Worm (Caenorhabditis elegans) whole organism, young adult: ENCODE measurements around the gene edg-1.

Experiments
- B0019.2 ChIP-seq: fragments of 200-800 bp; sonication (Bioruptor generic); conservative IDR thresholded peaks from 2 replicates; pipeline ENCODE4 v1.3.6; 2022; ENCODE audit warnings: missing genetic modification reagents, missing genetic modification characterization, missing compliant biosample characterization
- C06A6.2 ChIP-seq: fragments of 200-800 bp; sonication (Bioruptor generic); conservative IDR thresholded peaks from 2 replicates; pipeline ENCODE4 v1.3.6; 2022; ENCODE audit warnings: missing genetic modification characterization, missing compliant biosample characterization
- F22D6.2 ChIP-seq: sonication (generic microtip); optimal IDR thresholded peaks from 2 replicates; lab custom pipeline; 2016; ENCODE audit warnings: mild to moderate bottlenecking, missing genetic modification characterization, missing compliant biosample characterization
- F23B12.7 ChIP-seq: sonication (generic microtip); optimal IDR thresholded peaks from 2 replicates; lab custom pipeline; 2017; ENCODE audit warnings: missing genetic modification characterization, mild to moderate bottlenecking, missing compliant biosample characterization, antibody characterized with exemption, moderate library complexity; ENCODE audit not compliant: insufficient read depth
- F33H1.4 ChIP-seq: fragments of 200-800 bp; sonication (Bioruptor generic); IDR thresholded peaks from 2 replicates; pipeline ENCODE4 v1.3.6; 2022; ENCODE audit warnings: missing genetic modification reagents, missing genetic modification characterization, missing compliant biosample characterization
- F49E8.2 ChIP-seq: sonication (generic microtip); optimal IDR thresholded peaks from 3 replicates; lab custom pipeline; 2017; ENCODE audit warnings: missing genetic modification characterization, mild to moderate bottlenecking, missing compliant biosample characterization, antibody characterized with exemption, moderate library complexity; ENCODE audit not compliant: insufficient read depth
- K11D2.4 ChIP-seq: fragments of 200-800 bp; sonication (Bioruptor generic); IDR thresholded peaks from 2 replicates; pipeline ENCODE4 v1.3.6; 2022; ENCODE audit warnings: missing genetic modification reagents, missing genetic modification characterization, missing compliant biosample characterization
- athp-1 ChIP-seq: sonication (generic microtip); optimal IDR thresholded peaks from 2 replicates; lab custom pipeline; 2017; ENCODE audit warnings: mild to moderate bottlenecking, missing genetic modification characterization, missing compliant biosample characterization
- attf-3 ChIP-seq: fragments of 200-800 bp; sonication (Bioruptor generic); conservative IDR thresholded peaks from 2 replicates; pipeline ENCODE4 v1.3.6; 2022; ENCODE audit warnings: missing genetic modification reagents, missing genetic modification characterization, missing compliant biosample characterization
- attf-5 ChIP-seq: fragments of 200-800 bp; sonication (Bioruptor generic); optimal IDR thresholded peaks from 2 replicates; lab custom pipeline; 2018; ENCODE audit warnings: mild to moderate bottlenecking, missing genetic modification characterization, missing compliant biosample characterization
- bed-2 ChIP-seq: fragments of 200-800 bp; sonication (Bioruptor generic); IDR thresholded peaks from 2 replicates; pipeline ENCODE4 v1.3.6; 2022; ENCODE audit warnings: missing genetic modification reagents, missing genetic modification characterization, missing compliant biosample characterization
- ccch-3 ChIP-seq: fragments of 200-800 bp; sonication (Bioruptor generic); optimal IDR thresholded peaks from 2 replicates; lab custom pipeline; 2018; ENCODE audit warnings: mild to moderate bottlenecking, missing genetic modification characterization, missing compliant biosample characterization
- ceh-100 ChIP-seq: fragments of 200-800 bp; sonication (Bioruptor generic); IDR thresholded peaks from 2 replicates; pipeline ENCODE4 v1.3.6; 2022; ENCODE audit warnings: missing genetic modification reagents, missing genetic modification characterization, missing compliant biosample characterization
- ceh-79 ChIP-seq: sonication (generic microtip); optimal IDR thresholded peaks from 2 replicates; lab custom pipeline; 2017; ENCODE audit warnings: mild to moderate bottlenecking, missing genetic modification characterization, missing compliant biosample characterization
- ceh-91 ChIP-seq: fragments of 200-800 bp; sonication (Bioruptor generic); IDR thresholded peaks from 2 replicates; pipeline ENCODE4 v1.3.6; 2022; ENCODE audit warnings: missing genetic modification reagents, missing genetic modification characterization, missing compliant biosample characterization
- chd-7 ChIP-seq: sonication (generic microtip); optimal IDR thresholded peaks from 2 replicates; lab custom pipeline; 2016; ENCODE audit warnings: mild to moderate bottlenecking, missing genetic modification characterization, moderate library complexity, missing compliant biosample characterization
- die-1 ChIP-seq: sonication (generic microtip); optimal IDR thresholded peaks from 2 replicates; lab custom pipeline; 2016; ENCODE audit warnings: missing genotype, mild to moderate bottlenecking, missing genetic modification characterization, missing compliant biosample characterization
- dox-1 ChIP-seq: fragments of 200-800 bp; sonication (Bioruptor generic); IDR thresholded peaks from 2 replicates; pipeline ENCODE4 v1.3.6; 2022; ENCODE audit warnings: missing genetic modification reagents, missing genetic modification characterization, missing compliant biosample characterization
- dpff-1 ChIP-seq: sonication (generic microtip); optimal IDR thresholded peaks from 2 replicates; lab custom pipeline; 2017; ENCODE audit warnings: mild to moderate bottlenecking, missing genetic modification characterization, missing compliant biosample characterization
- egl-44 ChIP-seq: fragments of 200-800 bp; sonication (Bioruptor generic); IDR thresholded peaks from 2 replicates; pipeline ENCODE4 v1.3.6; 2022; ENCODE audit warnings: missing genetic modification reagents, missing genetic modification characterization, missing compliant biosample characterization
- egrh-3 ChIP-seq: fragments of 200-800 bp; sonication (Bioruptor generic); IDR thresholded peaks from 2 replicates; pipeline ENCODE4 v1.3.6; 2022; ENCODE audit warnings: missing genetic modification reagents, missing genetic modification characterization, missing compliant biosample characterization
- gei-17 ChIP-seq: fragments of 200-800 bp; sonication (Bioruptor generic); optimal IDR thresholded peaks from 2 replicates; lab custom pipeline; 2018; ENCODE audit warnings: mild to moderate bottlenecking, missing genetic modification characterization, missing compliant biosample characterization
- him-1 ChIP-seq: sonication (generic microtip); optimal IDR thresholded peaks from 2 replicates; lab custom pipeline; 2016; ENCODE audit warnings: missing genotype, missing genetic modification reagents, missing genetic modification characterization, missing compliant biosample characterization
- hmg-1.2 ChIP-seq: fragments of 200-800 bp; sonication (Bioruptor generic); IDR thresholded peaks from 2 replicates; pipeline ENCODE4 v1.3.6; 2022; ENCODE audit warnings: missing genetic modification reagents, missing genetic modification characterization, missing compliant biosample characterization
- lin-54 ChIP-seq: fragments of 200-800 bp; sonication (Bioruptor generic); optimal IDR thresholded peaks from 2 replicates; lab custom pipeline; 2018; ENCODE audit warnings: mild to moderate bottlenecking, missing genetic modification characterization, missing compliant biosample characterization
- lsl-1 ChIP-seq: fragments of 200-800 bp; sonication (Bioruptor generic); optimal IDR thresholded peaks from 2 replicates; lab custom pipeline; 2018; ENCODE audit warnings: mild to moderate bottlenecking, missing genetic modification characterization, moderate library complexity, missing compliant biosample characterization
- lsy-27 ChIP-seq: sonication (generic microtip); optimal IDR thresholded peaks from 2 replicates; lab custom pipeline; 2017; ENCODE audit warnings: missing genetic modification characterization, mild to moderate bottlenecking, missing compliant biosample characterization, antibody characterized with exemption, missing genotype, borderline replicate concordance; ENCODE audit not compliant: insufficient read depth
- madf-3 ChIP-seq: fragments of 200-800 bp; sonication (Bioruptor generic); IDR thresholded peaks from 2 replicates; pipeline ENCODE4 v1.3.6; 2022; ENCODE audit warnings: missing genetic modification reagents, missing genetic modification characterization, missing compliant biosample characterization
- madf-8 ChIP-seq: fragments of 200-800 bp; sonication (Bioruptor generic); conservative IDR thresholded peaks from 2 replicates; pipeline ENCODE4 v1.3.6; 2022; ENCODE audit warnings: missing genetic modification reagents, missing genetic modification characterization, missing compliant biosample characterization
- mcd-1 ChIP-seq: fragments of 200-800 bp; sonication (Bioruptor generic); IDR thresholded peaks from 2 replicates; pipeline ENCODE4 v1.3.6; 2022; ENCODE audit warnings: missing genetic modification reagents, missing genetic modification characterization, missing compliant biosample characterization
- nhr-120 ChIP-seq: fragments of 200-800 bp; sonication (Bioruptor generic); IDR thresholded peaks from 2 replicates; pipeline ENCODE4 v1.3.6; 2022; ENCODE audit warnings: missing genetic modification characterization, missing compliant biosample characterization
- rec-8 ChIP-seq, 2 experiments: sonication (generic microtip); optimal IDR thresholded peaks; 2 replicates each; lab custom pipeline; 2016; ENCODE audit warnings: mild to moderate bottlenecking in 2 of 2, missing genetic modification characterization in 2 of 2, missing genetic modification reagents in 2 of 2, missing genotype in 2 of 2, missing biosample characterization in 1 of 2, missing compliant biosample characterization in 1 of 2, moderate library complexity in 1 of 2
- repo-1 ChIP-seq: sonication (generic microtip); optimal IDR thresholded peaks from 2 replicates; lab custom pipeline; 2017; ENCODE audit warnings: mild to moderate bottlenecking, missing genetic modification characterization, missing compliant biosample characterization
- rpc-1 ChIP-seq, 2 experiments: fragments of 150-350 bp in 1 of 2; sonication (generic microtip) in 1 of 2; optimal IDR thresholded peaks; 2 replicates each; lab custom pipeline; 2014 to 2018; ENCODE audit warnings: missing biosample characterization in 1 of 2, missing genetic modification characterization in 1 of 2, missing genetic modification reagents in 1 of 2, missing genotype in 1 of 2
- sea-2 ChIP-seq: fragments of 200-800 bp; sonication (Bioruptor generic); IDR thresholded peaks from 2 replicates; pipeline ENCODE4 v1.3.6; 2022; ENCODE audit warnings: missing genetic modification characterization, missing compliant biosample characterization
- snpc-3.4 ChIP-seq: sonication (generic microtip); optimal IDR thresholded peaks from 2 replicates; lab custom pipeline; 2017; ENCODE audit warnings: missing genetic modification characterization, mild to moderate bottlenecking, missing compliant biosample characterization, antibody characterized with exemption, moderate library complexity, missing genotype, missing genetic modification reagents
- snpc-4 ChIP-seq, 5 experiments: fragments of 150-350 bp in 1 of 5; sonication (generic microtip) in 4 of 5; optimal IDR thresholded peaks; 2 replicates each; lab custom pipeline; 2014 to 2018; ENCODE audit warnings: missing genetic modification characterization in 5 of 5, missing biosample characterization in 3 of 5, antibody characterized with exemption in 2 of 5, mild to moderate bottlenecking in 2 of 5, missing compliant biosample characterization in 2 of 5, missing genotype in 2 of 5, moderate library complexity in 2 of 5, missing genetic modification reagents in 1 of 5
- somi-1 ChIP-seq: fragments of 200-800 bp; sonication (Bioruptor generic); optimal IDR thresholded peaks from 2 replicates; lab custom pipeline; 2018; ENCODE audit warnings: mild to moderate bottlenecking, missing genetic modification characterization, missing compliant biosample characterization
- sptf-2 ChIP-seq: fragments of 200-800 bp; sonication (Bioruptor generic); optimal IDR thresholded peaks from 2 replicates; lab custom pipeline; 2018; ENCODE audit warnings: mild to moderate bottlenecking, missing genetic modification characterization, missing compliant biosample characterization
- unc-130 ChIP-seq: sonication (generic microtip); optimal IDR thresholded peaks from 2 replicates; lab custom pipeline; 2016; ENCODE audit warnings: missing genetic modification reagents, missing genetic modification characterization, missing compliant biosample characterization
- xnd-1 ChIP-seq: sonication (generic microtip); optimal IDR thresholded peaks from 2 replicates; lab custom pipeline; 2016; ENCODE audit warnings: missing genotype, missing genetic modification reagents, missing genetic modification characterization, missing compliant biosample characterization
- ztf-26 ChIP-seq: sonication (generic microtip); optimal IDR thresholded peaks from 2 replicates; lab custom pipeline; 2017; ENCODE audit warnings: missing genetic modification characterization, missing compliant biosample characterization
- ztf-3 ChIP-seq: fragments of 200-800 bp; sonication (Bioruptor generic); optimal IDR thresholded peaks from 2 replicates; lab custom pipeline; 2018; ENCODE audit warnings: mild to moderate bottlenecking, missing genetic modification characterization, missing compliant biosample characterization

The edg-1 gene

ce11 chrIV:11296787-11297186 lies 23.8 kb upstream of the edg-1 start, which contains the start of gene mttu-1:
Gene mttu-1, minus strand, starts transcription at chrIV:11296887.
- TF ChIP-seq madf-3 (GFP tag; lab: Robert Waterston, UW) (no peak), K11D2.4 (GFP tag; lab: Robert Waterston, UW) (no peak)

ce11 chrIV:11298154-11299086 lies 22.2 kb upstream of the edg-1 start, which contains the start of the genes B0035.15 and dnj-1:
Gene B0035.15, minus strand, starts transcription at chrIV:11298252.
Gene dnj-1, plus strand, starts transcription at chrIV:11299036.
- TF ChIP-seq lin-54 (GFP tag; lab: Kevin White, UChicago) (no peak), snpc-3.4 (tag; lab: Kevin White, UChicago) (no peak), F33H1.4 (GFP tag; lab: Robert Waterston, UW) (peak; percentile 81), sptf-2 (GFP tag; lab: Kevin White, UChicago) (no peak), ztf-3 (GFP tag; lab: Kevin White, UChicago) (no peak), athp-1 (tag; lab: Kevin White, UChicago) (no peak), repo-1 (tag; lab: Kevin White, UChicago) (no peak), F49E8.2 (no peak), rpc-1 (optimal IDR thresholded peaks at IDR 0.05; lab: Kevin White, UChicago) (no peak), rpc-1 (tag; optimal IDR thresholded peaks at IDR 0.05; lab: Kevin White, UChicago) (no peak), egrh-3 (no peak), die-1 (tag; lab: Kevin White, UChicago) (no peak), sea-2 (GFP tag; lab: Robert Waterston, UW) (no peak), egl-44 (GFP tag; lab: Robert Waterston, UW) (no peak), gei-17 (GFP tag; lab: Kevin White, UChicago) (no peak), xnd-1 (tag; lab: Kevin White, UChicago) (peak; percentile 69), him-1 (no peak), bed-2 (GFP tag; lab: Robert Waterston, UW) (no peak), F22D6.2 (tag; lab: Kevin White, UChicago) (no peak), C06A6.2 (GFP tag; lab: Robert Waterston, UW) (no peak), madf-8 (peak; percentile 34; the same call in 1 of the 2 replicates), ceh-100 (GFP tag; lab: Robert Waterston, UW) (no peak), ceh-91 (GFP tag; lab: Robert Waterston, UW) (no peak), ccch-3 (no peak), hmg-1.2 (GFP tag; lab: Robert Waterston, UW) (peak; percentile 30; the same call in 1 of the 2 replicates), F23B12.7 (tag; lab: Kevin White, UChicago) (no peak), snpc-4 (GFP tag; optimal IDR thresholded peaks at IDR 0.05; lab: Kevin White, UChicago) (no peak), snpc-4 (tag; optimal IDR thresholded peaks at IDR 0.05; lab: Kevin White, UChicago) (no peak), attf-3 (no peak), unc-130 (no peak), ceh-79 (tag; lab: Kevin White, UChicago) (no peak), mcd-1 (GFP tag; lab: Robert Waterston, UW) (peak; percentile 68), dox-1 (GFP tag; lab: Robert Waterston, UW) (no peak), dpff-1 (no peak), rec-8 (tag; optimal IDR thresholded peaks at IDR 0.05; lab: Kevin White, UChicago) (no peak), nhr-120 (GFP tag; lab: Robert Waterston, UW) (no peak), lsl-1 (GFP tag; lab: Kevin White, UChicago) (peak; percentile 82), attf-5 (GFP tag; lab: Kevin White, UChicago) (peak; percentile 56), madf-3 (GFP tag; lab: Robert Waterston, UW) (0 out of 2 replicates have a peak, but pooled peaks have one; percentile 19), ztf-26 (tag; lab: Kevin White, UChicago) (no peak), lsy-27 (tag; lab: Kevin White, UChicago) (no peak), chd-7 (tag; lab: Kevin White, UChicago) (no peak), B0019.2 (GFP tag; lab: Robert Waterston, UW) (no peak), somi-1 (no peak)
